Fruit fly (Drosophila melanogaster) Kc167 (cell line): ENCODE measurements around the gene Eip93F.

ENCODE experiments used
- Sin3A ChIP-seq: fragments of >200 bp; optimal IDR thresholded peaks from 2 replicates; lab custom pipeline; 2018; ENCODE audit warnings: missing external identifiers
- h ChIP-seq: fragments of >200 bp; optimal IDR thresholded peaks from 3 replicates; lab custom pipeline; 2018; ENCODE audit warnings: missing external identifiers
- insv ChIP-seq: fragments of >200 bp; optimal IDR thresholded peaks from 3 replicates; lab custom pipeline; 2018; ENCODE audit warnings: missing external identifiers
- psq ChIP-seq: fragments of >200 bp; optimal IDR thresholded peaks from 2 replicates; lab custom pipeline; 2017; ENCODE audit warnings: missing external identifiers
- ttk ChIP-seq: sonication (Bioruptor generic); optimal IDR thresholded peaks from 2 replicates; lab custom pipeline; 2017; ENCODE audit warnings: missing external identifiers

DNA sequence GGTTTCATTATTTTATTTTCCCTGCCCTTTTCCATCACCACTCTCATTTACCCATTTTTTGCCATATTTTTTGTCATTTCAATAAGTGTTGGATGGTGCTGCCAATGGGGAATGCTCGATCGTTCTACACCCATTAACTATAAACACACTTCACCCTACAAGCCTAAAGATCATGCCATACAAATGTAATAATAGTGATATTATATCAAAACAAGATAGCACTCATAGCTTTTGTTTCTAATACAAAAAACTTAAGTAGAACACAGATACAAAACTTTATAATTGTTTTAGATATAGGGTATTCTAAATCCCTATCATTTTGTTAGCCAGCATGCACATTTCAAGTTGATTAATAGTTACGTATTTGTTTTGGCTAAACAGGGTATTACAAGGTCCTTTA is 50.7 kb downstream of the Eip93F start:
- TF ChIP-seq psq (lab: Kevin White, UChicago) (no peak), h (no peak), insv (lab: Kevin White, UChicago) (no peak), ttk (no peak), Sin3A (lab: Kevin White, UChicago) (no peak)
